Fruit fly (Drosophila melanogaster) whole organism, embryonic: ENCODE measurements around the gene CG12420.
A peak's percentile ranks its signal among the peaks of the same experiment; 100 is the strongest.

Source experiments
- Ada2b ChIP-seq: fragments of 200-800 bp; sonication (Bioruptor generic); IDR thresholded peaks from 2 replicates; pipeline ENCODE4 v1.3.6; 2022; ENCODE audit warnings: missing biosample characterization, missing genetic modification characterization
- CG10959 ChIP-seq: fragments of 200-800 bp; sonication (Bioruptor generic); IDR thresholded peaks from 2 replicates; pipeline ENCODE4 v1.3.6; 2022; ENCODE audit warnings: missing biosample characterization, missing genetic modification characterization
- CG12299 ChIP-seq: fragments of 200-800 bp; sonication (Bioruptor generic); optimal IDR thresholded peaks from 2 replicates; lab custom pipeline; 2018; ENCODE audit warnings: missing biosample characterization, mild to moderate bottlenecking, missing genetic modification characterization
- CG16779 ChIP-seq: fragments of 200-800 bp; sonication (Bioruptor generic); IDR thresholded peaks from 2 replicates; pipeline ENCODE4 v1.3.6; 2022; ENCODE audit warnings: missing biosample characterization, missing genetic modification characterization
- CG16863 ChIP-seq: fragments of 200-800 bp; sonication (Bioruptor generic); optimal IDR thresholded peaks from 3 replicates; lab custom pipeline; 2016; ENCODE audit warnings: missing biosample characterization, missing genetic modification characterization
- CG17328 ChIP-seq: fragments of 200-800 bp; sonication (Bioruptor generic); IDR thresholded peaks from 2 replicates; pipeline ENCODE4 v1.3.6; 2022; ENCODE audit warnings: missing biosample characterization, missing genetic modification characterization
- CG17829 ChIP-seq: fragments of 200-800 bp; optimal IDR thresholded peaks from 2 replicates; lab custom pipeline; 2019; ENCODE audit warnings: missing biosample characterization, mild to moderate bottlenecking, missing genetic modification characterization, moderate library complexity
- CG18262 ChIP-seq: fragments of 200-800 bp; optimal IDR thresholded peaks from 3 replicates; lab custom pipeline; 2019; ENCODE audit warnings: missing biosample characterization, mild to moderate bottlenecking, missing genetic modification characterization, moderate library complexity
- CG18599 ChIP-seq: fragments of 200-800 bp; sonication (Bioruptor generic); optimal IDR thresholded peaks from 3 replicates; lab custom pipeline; 2017; ENCODE audit warnings: missing biosample characterization, missing genetic modification characterization, mild to moderate bottlenecking, moderate library complexity, missing genetic modification reagents
- CG18619 ChIP-seq: fragments of 200-800 bp; sonication (Bioruptor generic); optimal IDR thresholded peaks from 3 replicates; lab custom pipeline; 2017; ENCODE audit warnings: missing biosample characterization, mild to moderate bottlenecking, missing genetic modification characterization
- CG3065 ChIP-seq: fragments of 200-800 bp; sonication (Bioruptor generic); optimal IDR thresholded peaks from 2 replicates; lab custom pipeline; 2016; ENCODE audit warnings: missing biosample characterization, missing genetic modification characterization
- CG3995 ChIP-seq: fragments of 200-800 bp; sonication (Bioruptor generic); optimal IDR thresholded peaks from 3 replicates; lab custom pipeline; 2016; ENCODE audit warnings: missing biosample characterization, missing genetic modification characterization
- CG4328 ChIP-seq: fragments of 200-800 bp; sonication (Bioruptor generic); optimal IDR thresholded peaks from 3 replicates; lab custom pipeline; 2017; ENCODE audit warnings: missing biosample characterization, missing genetic modification reagents, missing genetic modification characterization
- CG4404 ChIP-seq: fragments of 200-800 bp; sonication (Bioruptor generic); IDR thresholded peaks from 2 replicates; pipeline ENCODE4 v1.3.6; 2022; ENCODE audit warnings: missing biosample characterization, missing genetic modification characterization
- CG4820 ChIP-seq: fragments of 200-800 bp; sonication (Bioruptor generic); optimal IDR thresholded peaks from 3 replicates; lab custom pipeline; 2016; ENCODE audit warnings: missing biosample characterization, missing genetic modification characterization
- CG7271 ChIP-seq: fragments of 200-800 bp; sonication (Bioruptor generic); optimal IDR thresholded peaks from 2 replicates; lab custom pipeline; 2018; ENCODE audit warnings: missing biosample characterization, mild to moderate bottlenecking, missing genetic modification characterization, moderate library complexity
- CG7987 ChIP-seq: fragments of 200-800 bp; sonication (Bioruptor generic); optimal IDR thresholded peaks from 2 replicates; lab custom pipeline; 2018; ENCODE audit warnings: missing biosample characterization, mild to moderate bottlenecking, missing genetic modification characterization, moderate library complexity
- CG8944 ChIP-seq: fragments of 200-800 bp; sonication (Bioruptor generic); optimal IDR thresholded peaks from 3 replicates; lab custom pipeline; 2016; ENCODE audit warnings: missing biosample characterization, missing genetic modification characterization
- Doc2 ChIP-seq: fragments of 200-800 bp; sonication (Bioruptor generic); IDR thresholded peaks from 2 replicates; pipeline ENCODE4 v1.3.6; 2022; ENCODE audit warnings: missing biosample characterization, missing genetic modification characterization
- Dref ChIP-seq: fragments of 200-800 bp; sonication (Bioruptor generic); IDR thresholded peaks from 2 replicates; pipeline ENCODE4 v1.3.6; 2022; ENCODE audit warnings: missing biosample characterization, missing genetic modification characterization
- Drgx ChIP-seq: fragments of 200-800 bp; sonication (Bioruptor generic); IDR thresholded peaks from 2 replicates; pipeline ENCODE4 v1.3.6; 2022; ENCODE audit warnings: missing biosample characterization, missing genetic modification characterization
- Eip74EF ChIP-seq, 2 experiments: fragments of 200-800 bp in 1 of 2; fragments of >200 bp in 1 of 2; sonication (Bioruptor generic) in 1 of 2; optimal IDR thresholded peaks; 2 replicates each; lab custom pipeline; 2017 to 2019; ENCODE audit warnings: missing biosample characterization in 2 of 2, missing genetic modification characterization in 2 of 2, mild to moderate bottlenecking in 1 of 2, moderate library complexity in 1 of 2
- HLH4C ChIP-seq: fragments of 200-800 bp; sonication (Bioruptor generic); IDR thresholded peaks from 3 replicates; pipeline ENCODE4 v1.3.6; 2022; ENCODE audit warnings: missing biosample characterization, missing genetic modification characterization; ENCODE audit not compliant: partially characterized antibody
- HmgD ChIP-seq: fragments of 200-800 bp; sonication (Bioruptor generic); optimal IDR thresholded peaks from 3 replicates; lab custom pipeline; 2016; ENCODE audit warnings: missing biosample characterization, missing genetic modification characterization
- Oli ChIP-seq: fragments of 200-800 bp; sonication (Bioruptor generic); optimal IDR thresholded peaks from 2 replicates; lab custom pipeline; 2018; ENCODE audit warnings: missing biosample characterization, mild to moderate bottlenecking, missing genetic modification characterization, moderate library complexity
- Sox102F ChIP-seq: fragments of 200-800 bp; sonication (Bioruptor generic); optimal IDR thresholded peaks from 2 replicates; lab custom pipeline; 2018; ENCODE audit warnings: missing biosample characterization, mild to moderate bottlenecking, missing genetic modification characterization, moderate library complexity
- Vsx1 ChIP-seq: fragments of 200-800 bp; sonication (Bioruptor generic); optimal IDR thresholded peaks from 2 replicates; lab custom pipeline; 2017; ENCODE audit warnings: missing biosample characterization, mild to moderate bottlenecking, missing genetic modification characterization, missing genetic modification reagents
- ac ChIP-seq: fragments of 200-800 bp; sonication (Bioruptor generic); optimal IDR thresholded peaks from 3 replicates; lab custom pipeline; 2017; ENCODE audit warnings: missing biosample characterization, mild to moderate bottlenecking, missing genetic modification characterization
- ash1 ChIP-seq: fragments of 200-800 bp; sonication (Bioruptor generic); optimal IDR thresholded peaks from 2 replicates; lab custom pipeline; 2018; ENCODE audit warnings: missing biosample characterization, mild to moderate bottlenecking, missing genetic modification characterization
- chif ChIP-seq, 2 experiments: fragments of 200-800 bp; sonication (Bioruptor generic); optimal IDR thresholded peaks; 3 replicates each; lab custom pipeline; 2016; ENCODE audit warnings: missing biosample characterization in 2 of 2, missing genetic modification characterization in 2 of 2
- cwo ChIP-seq: fragments of 200-800 bp; sonication (Bioruptor generic); optimal IDR thresholded peaks from 3 replicates; lab custom pipeline; 2017; ENCODE audit warnings: missing biosample characterization, missing genetic modification characterization, mild to moderate bottlenecking, moderate library complexity, missing genetic modification reagents
- fd64A ChIP-seq: fragments of 200-800 bp; sonication (Bioruptor generic); optimal IDR thresholded peaks from 3 replicates; lab custom pipeline; 2018; ENCODE audit warnings: missing biosample characterization, mild to moderate bottlenecking, missing genetic modification characterization
- gem ChIP-seq: fragments of 200-800 bp; sonication (Bioruptor generic); optimal IDR thresholded peaks from 2 replicates; lab custom pipeline; 2019; ENCODE audit warnings: missing biosample characterization, mild to moderate bottlenecking, missing genetic modification characterization, moderate library complexity
- ham ChIP-seq: fragments of 200-800 bp; sonication (Bioruptor generic); IDR thresholded peaks from 2 replicates; pipeline ENCODE4 v1.3.6; 2022; ENCODE audit warnings: missing biosample characterization, missing genetic modification characterization
- hbn ChIP-seq: fragments of 200-800 bp; sonication (Bioruptor generic); IDR thresholded peaks from 2 replicates; pipeline ENCODE4 v1.3.6; 2022; ENCODE audit warnings: missing biosample characterization, missing genetic modification characterization; ENCODE audit not compliant: partially characterized antibody
- hkb ChIP-seq, 2 experiments: fragments of 200-800 bp in 1 of 2; fragments of >200 bp in 1 of 2; sonication (Bioruptor generic) in 1 of 2; IDR thresholded peaks in 1 of 2; optimal IDR thresholded peaks in 1 of 2; 2 replicates each; pipeline versions ENCODE4 v1.3.6 to Lab custom; 2017 to 2022; ENCODE audit warnings: missing biosample characterization in 1 of 2, missing genetic modification characterization in 1 of 2
- jing ChIP-seq: fragments of 200-800 bp; sonication (Bioruptor generic); optimal IDR thresholded peaks from 2 replicates; lab custom pipeline; 2018; ENCODE audit warnings: missing biosample characterization, mild to moderate bottlenecking, missing genetic modification characterization
- kah ChIP-seq: fragments of 200-800 bp; sonication (Bioruptor generic); optimal IDR thresholded peaks from 2 replicates; lab custom pipeline; 2018; ENCODE audit warnings: missing biosample characterization, mild to moderate bottlenecking, missing genetic modification characterization
- kni ChIP-seq: fragments of 200-800 bp; sonication (Bioruptor generic); optimal IDR thresholded peaks from 3 replicates; lab custom pipeline; 2017; ENCODE audit warnings: mild to moderate bottlenecking, missing biosample characterization, missing genetic modification reagents, missing genetic modification characterization
- oc ChIP-seq: fragments of 200-800 bp; sonication (Bioruptor generic); optimal IDR thresholded peaks from 2 replicates; lab custom pipeline; 2018; ENCODE audit warnings: missing biosample characterization, mild to moderate bottlenecking, missing genetic modification characterization, moderate library complexity
- odd ChIP-seq: fragments of 200-800 bp; sonication (Bioruptor generic); optimal IDR thresholded peaks from 2 replicates; lab custom pipeline; 2017; ENCODE audit warnings: missing biosample characterization, mild to moderate bottlenecking, missing genetic modification characterization
- prd ChIP-seq, 3 experiments: fragments of >200 bp in 2 of 3; fragments of 200-800 bp in 1 of 3; sonication (Bioruptor generic) in 1 of 3; optimal IDR thresholded peaks in 2 of 3; IDR thresholded peaks in 1 of 3; 2 replicates in 2 of 3; 3 replicates in 1 of 3; pipeline versions ENCODE4 v1.3.6 to Lab custom; 2017 to 2022; ENCODE audit warnings: missing biosample characterization in 1 of 3, missing genetic modification characterization in 1 of 3
- sisA ChIP-seq: fragments of 200-800 bp; sonication (Bioruptor generic); IDR thresholded peaks from 2 replicates; pipeline ENCODE4 v1.3.6; 2022; ENCODE audit warnings: missing biosample characterization, missing genetic modification characterization
- twi ChIP-seq: fragments of 200-800 bp; optimal IDR thresholded peaks from 2 replicates; lab custom pipeline; 2019; ENCODE audit warnings: missing biosample characterization, mild to moderate bottlenecking, missing genetic modification characterization, moderate library complexity
- usp ChIP-seq: fragments of >200 bp; optimal IDR thresholded peaks from 2 replicates; lab custom pipeline; 2017; ENCODE audit warnings: missing biosample characterization, missing genetic modification characterization
- zen2 ChIP-seq: fragments of 200-800 bp; sonication (Bioruptor generic); IDR thresholded peaks from 3 replicates; pipeline ENCODE4 v1.3.6; 2022; ENCODE audit warnings: missing biosample characterization, missing genetic modification characterization; ENCODE audit not compliant: partially characterized antibody

CG12420 gene

DNA sequence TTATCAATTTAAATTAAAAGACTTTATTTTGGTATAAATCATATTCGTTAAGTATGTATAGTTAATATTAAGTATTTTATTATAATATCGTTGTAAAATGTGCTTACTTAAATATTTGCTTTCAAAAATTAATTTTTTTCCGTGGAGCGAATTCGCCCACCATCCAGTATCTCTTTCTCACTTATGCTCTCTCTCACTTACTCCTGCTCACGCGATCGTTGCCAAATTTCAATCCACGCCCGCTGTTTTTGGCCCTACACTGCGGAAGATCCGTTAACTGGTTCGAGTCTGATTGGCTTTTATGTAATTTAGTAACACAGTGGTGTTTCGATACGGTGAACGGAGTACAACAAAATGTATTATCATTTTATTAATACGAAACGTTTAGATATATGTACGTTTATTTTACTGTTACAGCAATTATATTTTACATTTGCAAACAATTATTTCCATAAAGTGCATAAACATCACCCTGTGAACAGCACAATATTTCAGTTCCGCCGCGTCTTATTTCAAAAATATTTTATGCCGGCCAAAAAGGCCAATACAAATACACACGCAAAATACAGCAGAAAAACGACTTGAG lies 43.1 kb downstream of the CG12420 start (continued):
- TF ChIP-seq CG3995 (GFP tag; lab: Kevin White, UChicago) (peak; percentile 5), CG16863 (GFP tag; lab: Kevin White, UChicago) (peak; percentile 4), jing (GFP tag; lab: Kevin White, UChicago) (no peak), Eip74EF (GFP tag; optimal IDR thresholded peaks at IDR 0.05; lab: Kevin White, UChicago) (peak in 1 of 2 experiments; percentile 59), hbn (GFP tag; lab: Robert Waterston, UW) (no peak), kah (no peak), CG4404 (peak; percentile 26; the same call in 1 of the 2 replicates), HLH4C (GFP tag; lab: Robert Waterston, UW) (no peak), CG17328 (GFP tag; lab: Robert Waterston, UW) (no peak), cwo (GFP tag; lab: Kevin White, UChicago) (peak; percentile 72), CG4328 (GFP tag; lab: Kevin White, UChicago) (no peak), CG7271 (tag; lab: Kevin White, UChicago) (no peak), CG18619 (GFP tag; lab: Kevin White, UChicago) (peak; percentile 65), Ada2b (GFP tag; lab: Robert Waterston, UW) (peak; percentile 34), ham (GFP tag; lab: Robert Waterston, UW) (0 out of 2 replicates have a peak, but pooled peaks have one; percentile 30), prd (optimal IDR thresholded peaks at IDR 0.05; lab: Kevin White, UChicago) (no peak), prd (GFP tag; IDR thresholded peaks at IDR 0.05; lab: Robert Waterston, UW) (peak; percentile 73; the same call in 2 of the 3 replicates), twi (tag; lab: Kevin White, UChicago) (no peak), CG17829 (no peak), CG10959 (GFP tag; lab: Robert Waterston, UW) (no peak), ac (GFP tag; lab: Kevin White, UChicago) (no peak), HmgD (GFP tag; lab: Kevin White, UChicago) (no peak), CG18599 (peak; percentile 77), odd (GFP tag; lab: Kevin White, UChicago) (no peak), kni (GFP tag; lab: Kevin White, UChicago) (no peak), hkb (optimal IDR thresholded peaks at IDR 0.05; lab: Kevin White, UChicago) (no peak), hkb (GFP tag; IDR thresholded peaks at IDR 0.05; lab: Robert Waterston, UW) (peak; percentile 67), fd64A (GFP tag; lab: Kevin White, UChicago) (no peak), Dref (GFP tag; lab: Robert Waterston, UW) (0 out of 2 replicates have a peak, but pooled peaks have one; percentile 19), CG18262 (tag; lab: Kevin White, UChicago) (peak; percentile 38), CG8944 (GFP tag; lab: Kevin White, UChicago) (no peak), oc (tag; lab: Kevin White, UChicago) (no peak), Drgx (peak; percentile 74), chif (GFP tag; optimal IDR thresholded peaks at IDR 0.05; lab: Kevin White, UChicago) (peak in 1 of 2 experiments; percentile 7), Vsx1 (peak; percentile 51), CG12299 (tag; lab: Kevin White, UChicago) (peak; percentile 11), Doc2 (GFP tag; lab: Robert Waterston, UW) (no peak)
- TF ChIP-seq, all 482 proteins: peak for 227

DNA sequence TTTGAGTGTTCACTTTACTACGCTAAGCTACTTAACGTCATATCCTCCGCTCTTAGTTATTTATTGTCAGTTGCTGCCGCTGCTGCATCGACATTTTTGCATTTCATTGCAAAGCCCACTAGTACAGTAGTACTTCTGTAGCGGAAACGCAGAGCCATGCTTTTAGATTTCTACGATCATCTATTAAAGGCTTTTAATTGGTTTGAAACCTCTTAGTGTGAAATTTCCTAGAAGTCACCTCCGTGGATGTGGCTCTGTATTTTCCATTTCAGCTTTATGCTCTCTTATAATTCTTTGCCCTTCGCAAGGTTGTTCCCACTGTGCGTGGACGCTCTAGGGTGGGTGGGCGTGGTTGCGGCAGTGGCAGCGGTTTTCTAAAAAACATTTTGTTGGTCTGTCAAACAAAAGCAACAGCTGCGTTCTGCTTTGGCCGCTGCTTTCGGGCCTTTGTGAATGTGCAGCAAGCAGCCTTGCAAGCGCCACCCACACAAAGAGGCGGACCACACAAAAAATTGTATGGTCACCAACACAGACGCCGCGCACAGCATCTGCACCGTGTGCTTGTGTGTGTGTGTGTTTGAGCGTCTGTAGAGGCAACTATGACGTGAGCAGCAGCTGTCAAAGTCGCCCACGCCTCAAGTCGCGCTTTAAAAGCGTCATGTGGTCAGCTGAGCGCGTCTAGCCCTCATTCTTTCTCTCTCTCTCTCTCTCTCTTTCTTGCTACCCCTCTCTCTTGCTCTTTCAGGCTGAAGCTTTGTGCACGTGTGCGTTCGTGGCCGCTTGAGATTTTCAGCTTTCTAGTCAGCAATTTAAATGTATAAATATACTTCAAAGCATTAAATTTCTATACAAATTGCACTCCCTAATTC lies 44.4 kb downstream of the CG12420 start:
- TF ChIP-seq Oli (tag; lab: Kevin White, UChicago): peak; percentile 9
- TF ChIP-seq CG7987 (GFP tag; lab: Kevin White, UChicago): peak; percentile 9
- TF ChIP-seq ash1: no peak
- TF ChIP-seq CG3065 (GFP tag; lab: Kevin White, UChicago): no peak
- peak; percentile 39; the same call in 1 of the 2 replicates for TF ChIP-seq CG16779 (GFP tag; lab: Robert Waterston, UW)
- TF ChIP-seq gem (tag; lab: Kevin White, UChicago): peak; percentile 26
- TF ChIP-seq sisA (GFP tag; lab: Robert Waterston, UW): peak; percentile 11; the same call in 1 of the 2 replicates
- 0 out of 3 replicates have a peak, but pooled peaks have one; percentile 6 for TF ChIP-seq zen2 (GFP tag; lab: Robert Waterston, UW)
- no peak for TF ChIP-seq usp (GFP tag; lab: Kevin White, UChicago)
- TF ChIP-seq CG4820 (GFP tag; lab: Kevin White, UChicago): no peak
- peak; percentile 29 for TF ChIP-seq Sox102F (GFP tag; lab: Kevin White, UChicago)
